Fruit fly (Drosophila melanogaster) whole organism, embryonic: ENCODE results near the gene Mst98Cb.

Experiments
- ATbp ChIP-seq: fragments of 200-800 bp; sonication (Bioruptor generic); optimal IDR thresholded peaks from 2 replicates; lab custom pipeline; 2017; ENCODE audit warnings: missing biosample characterization, mild to moderate bottlenecking, missing genetic modification characterization, missing genetic modification reagents
- BtbVII ChIP-seq: fragments of 200-800 bp; sonication (Bioruptor generic); optimal IDR thresholded peaks from 3 replicates; lab custom pipeline; 2017; ENCODE audit warnings: missing biosample characterization, mild to moderate bottlenecking, missing genetic modification characterization
- CG10565 ChIP-seq: fragments of 200-800 bp; sonication (Bioruptor generic); optimal IDR thresholded peaks from 3 replicates; lab custom pipeline; 2016; ENCODE audit warnings: missing biosample characterization, mild to moderate bottlenecking, missing genetic modification characterization
- CG13894 ChIP-seq: fragments of 200-800 bp; sonication (Bioruptor generic); optimal IDR thresholded peaks from 3 replicates; lab custom pipeline; 2018; ENCODE audit warnings: missing biosample characterization, mild to moderate bottlenecking, missing genetic modification characterization, moderate library complexity
- CG17612 ChIP-seq: fragments of 200-800 bp; sonication (Bioruptor generic); IDR thresholded peaks from 2 replicates; pipeline ENCODE4 v1.3.6; 2022; ENCODE audit warnings: missing biosample characterization, missing genetic modification characterization
- CG17829 ChIP-seq: fragments of 200-800 bp; optimal IDR thresholded peaks from 2 replicates; lab custom pipeline; 2019; ENCODE audit warnings: missing biosample characterization, mild to moderate bottlenecking, missing genetic modification characterization, moderate library complexity
- CG18599 ChIP-seq: fragments of 200-800 bp; sonication (Bioruptor generic); optimal IDR thresholded peaks from 3 replicates; lab custom pipeline; 2017; ENCODE audit warnings: missing biosample characterization, missing genetic modification characterization, mild to moderate bottlenecking, moderate library complexity, missing genetic modification reagents
- CG32767 ChIP-seq: fragments of 200-800 bp; sonication (Bioruptor generic); IDR thresholded peaks from 2 replicates; pipeline ENCODE4 v1.3.6; 2022; ENCODE audit warnings: missing biosample characterization, missing genetic modification characterization
- CG3281 ChIP-seq: fragments of 200-800 bp; sonication (Bioruptor generic); optimal IDR thresholded peaks from 3 replicates; lab custom pipeline; 2017; ENCODE audit warnings: missing biosample characterization, mild to moderate bottlenecking, missing genetic modification characterization
- CG33557 ChIP-seq: fragments of 200-800 bp; sonication (Bioruptor generic); optimal IDR thresholded peaks from 2 replicates; lab custom pipeline; 2019; ENCODE audit warnings: missing biosample characterization, mild to moderate bottlenecking, missing genetic modification characterization, moderate library complexity
- CG34376 ChIP-seq: fragments of 200-800 bp; sonication (Bioruptor generic); optimal IDR thresholded peaks from 2 replicates; lab custom pipeline; 2018; ENCODE audit warnings: missing biosample characterization, mild to moderate bottlenecking, missing genetic modification characterization
- CG34422 ChIP-seq: fragments of 200-800 bp; sonication (Bioruptor generic); IDR thresholded peaks from 3 replicates; pipeline ENCODE4 v1.3.6; 2022; ENCODE audit warnings: missing biosample characterization, missing genetic modification characterization
- CG3726 ChIP-seq: fragments of 200-800 bp; sonication (Bioruptor generic); IDR thresholded peaks from 3 replicates; pipeline ENCODE4, ENCODE4 v1.3.6; 2022; ENCODE audit warnings: missing biosample characterization, missing genetic modification characterization
- CG7987 ChIP-seq: fragments of 200-800 bp; sonication (Bioruptor generic); optimal IDR thresholded peaks from 2 replicates; lab custom pipeline; 2018; ENCODE audit warnings: missing biosample characterization, mild to moderate bottlenecking, missing genetic modification characterization, moderate library complexity
- CG9797 ChIP-seq: fragments of 200-800 bp; sonication (Bioruptor generic); optimal IDR thresholded peaks from 3 replicates; lab custom pipeline; 2018; ENCODE audit warnings: missing biosample characterization, mild to moderate bottlenecking, missing genetic modification characterization
- Dbx ChIP-seq: fragments of 200-800 bp; sonication (Bioruptor generic); IDR thresholded peaks from 3 replicates; pipeline ENCODE4 v1.3.6; 2022; ENCODE audit warnings: missing biosample characterization, missing genetic modification characterization
- Drgx ChIP-seq: fragments of 200-800 bp; sonication (Bioruptor generic); IDR thresholded peaks from 2 replicates; pipeline ENCODE4 v1.3.6; 2022; ENCODE audit warnings: missing biosample characterization, missing genetic modification characterization
- E2f2 ChIP-seq: fragments of 200-800 bp; sonication (Bioruptor generic); IDR thresholded peaks from 2 replicates; pipeline ENCODE4 v1.3.6; 2022; ENCODE audit warnings: missing biosample characterization, missing genetic modification characterization
- Hmr ChIP-seq: fragments of 200-800 bp; sonication (Bioruptor generic); optimal IDR thresholded peaks from 3 replicates; lab custom pipeline; 2017; ENCODE audit warnings: mild to moderate bottlenecking, missing biosample characterization, missing genetic modification reagents, missing genetic modification characterization
- Lim3 ChIP-seq: fragments of 200-800 bp; sonication (Bioruptor generic); IDR thresholded peaks from 2 replicates; pipeline ENCODE4 v1.3.6; 2022; ENCODE audit warnings: missing biosample characterization, missing genetic modification characterization
- Optix ChIP-seq: fragments of 200-800 bp; sonication (Bioruptor generic); IDR thresholded peaks from 3 replicates; pipeline ENCODE4 v1.3.6; 2022; ENCODE audit warnings: missing biosample characterization, missing genetic modification characterization
- PHDP ChIP-seq: fragments of 200-800 bp; sonication (Bioruptor generic); optimal IDR thresholded peaks from 3 replicates; lab custom pipeline; 2018; ENCODE audit warnings: missing biosample characterization, mild to moderate bottlenecking, missing genetic modification characterization, moderate library complexity
- Scr ChIP-seq: fragments of 200-800 bp; sonication (Bioruptor generic); IDR thresholded peaks from 2 replicates; pipeline ENCODE4 v1.3.6; 2022; ENCODE audit warnings: missing biosample characterization, missing genetic modification characterization; ENCODE audit not compliant: partially characterized antibody
- Sry-δ ChIP-seq: fragments of 200-800 bp; sonication (Bioruptor generic); optimal IDR thresholded peaks from 2 replicates; lab custom pipeline; 2016; ENCODE audit warnings: missing biosample characterization, missing genetic modification characterization
- abd-A ChIP-seq: fragments of 200-800 bp; sonication (Bioruptor generic); optimal IDR thresholded peaks from 3 replicates; lab custom pipeline; 2019; ENCODE audit warnings: missing biosample characterization, mild to moderate bottlenecking, missing genetic modification characterization, moderate library complexity
- ase ChIP-seq: fragments of 200-800 bp; sonication (Bioruptor generic); IDR thresholded peaks from 3 replicates; pipeline ENCODE4 v1.3.6; 2022; ENCODE audit warnings: missing biosample characterization, missing genetic modification characterization
- bbx ChIP-seq: fragments of 200-800 bp; sonication (Bioruptor generic); IDR thresholded peaks from 2 replicates; pipeline ENCODE4 v1.3.6; 2022; ENCODE audit warnings: missing biosample characterization, missing genetic modification characterization; ENCODE audit not compliant: partially characterized antibody
- bsh ChIP-seq, 2 experiments: fragments of 200-800 bp; sonication (Bioruptor generic); optimal IDR thresholded peaks; 2 replicates each; lab custom pipeline; 2017 to 2018; ENCODE audit warnings: mild to moderate bottlenecking in 2 of 2, missing biosample characterization in 2 of 2, missing genetic modification characterization in 2 of 2, moderate library complexity in 1 of 2
- cad ChIP-seq: fragments of >200 bp; optimal IDR thresholded peaks from 2 replicates; lab custom pipeline; 2017; ENCODE audit warnings: missing biosample characterization, missing genetic modification characterization
- crp ChIP-seq, 2 experiments: fragments of 200-800 bp; sonication (Bioruptor generic); optimal IDR thresholded peaks; 2 replicates in 1 of 2; 3 replicates in 1 of 2; lab custom pipeline; 2017; ENCODE audit warnings: missing biosample characterization in 2 of 2, missing genetic modification characterization in 2 of 2, mild to moderate bottlenecking in 1 of 2, moderate library complexity in 1 of 2
- disco-r ChIP-seq: fragments of 200-800 bp; sonication (Bioruptor generic); optimal IDR thresholded peaks from 2 replicates; lab custom pipeline; 2016; ENCODE audit warnings: missing biosample characterization, missing genetic modification characterization
- ewg ChIP-seq: fragments of 200-800 bp; sonication (Bioruptor generic); optimal IDR thresholded peaks from 3 replicates; lab custom pipeline; 2017; ENCODE audit warnings: mild to moderate bottlenecking, missing biosample characterization, missing genetic modification reagents, missing genetic modification characterization
- her ChIP-seq: fragments of 200-800 bp; sonication (Bioruptor generic); optimal IDR thresholded peaks from 2 replicates; lab custom pipeline; 2016; ENCODE audit warnings: missing biosample characterization, missing genetic modification characterization
- kni ChIP-seq: fragments of 200-800 bp; sonication (Bioruptor generic); optimal IDR thresholded peaks from 3 replicates; lab custom pipeline; 2017; ENCODE audit warnings: mild to moderate bottlenecking, missing biosample characterization, missing genetic modification reagents, missing genetic modification characterization
- nmo ChIP-seq: fragments of 200-800 bp; sonication (Bioruptor generic); optimal IDR thresholded peaks from 2 replicates; lab custom pipeline; 2018; ENCODE audit warnings: missing biosample characterization, mild to moderate bottlenecking, missing genetic modification characterization, moderate library complexity
- nom ChIP-seq: fragments of 200-800 bp; sonication (Bioruptor generic); optimal IDR thresholded peaks from 2 replicates; lab custom pipeline; 2017; ENCODE audit warnings: missing biosample characterization, missing genetic modification characterization, mild to moderate bottlenecking, moderate library complexity, missing genetic modification reagents
- p53 ChIP-seq: fragments of 200-800 bp; sonication (Bioruptor generic); optimal IDR thresholded peaks from 2 replicates; lab custom pipeline; 2016; ENCODE audit warnings: missing biosample characterization, missing genetic modification characterization
- pan ChIP-seq, 4 experiments: fragments of >200 bp in 3 of 4; fragments of 200-800 bp in 1 of 4; sonication (Bioruptor generic) in 1 of 4; optimal IDR thresholded peaks in 3 of 4; IDR thresholded peaks in 1 of 4; 2 replicates each; pipeline versions ENCODE4 v1.3.6 to Lab custom; 2017 to 2022; ENCODE audit warnings: missing biosample characterization in 2 of 4, missing genetic modification characterization in 2 of 4, mixed read lengths in 1 of 4
- rib ChIP-seq: fragments of 200-800 bp; sonication (Bioruptor generic); IDR thresholded peaks from 2 replicates; pipeline ENCODE4 v1.3.6; 2022; ENCODE audit warnings: missing biosample characterization, missing genetic modification characterization
- scrt ChIP-seq: fragments of 200-800 bp; sonication (Bioruptor generic); optimal IDR thresholded peaks from 2 replicates; lab custom pipeline; 2018; ENCODE audit warnings: missing biosample characterization, mild to moderate bottlenecking, missing genetic modification characterization, moderate library complexity
- sens ChIP-seq: fragments of 200-800 bp; sonication (Bioruptor generic); peaks from one replicate; lab custom pipeline; 2016; ENCODE audit warnings: missing biosample characterization, missing genetic modification characterization
- sna ChIP-seq: fragments of 200-800 bp; sonication (Bioruptor generic); IDR thresholded peaks from 2 replicates; pipeline ENCODE4 v1.3.6; 2022; ENCODE audit warnings: missing biosample characterization, missing genetic modification characterization; ENCODE audit not compliant: partially characterized antibody
- trem ChIP-seq: fragments of 200-800 bp; optimal IDR thresholded peaks from 3 replicates; lab custom pipeline; 2019; ENCODE audit warnings: missing biosample characterization, mild to moderate bottlenecking, missing genetic modification characterization, moderate library complexity
- unc-4 ChIP-seq: fragments of 200-800 bp; sonication (Bioruptor generic); IDR thresholded peaks from 2 replicates; pipeline ENCODE4 v1.3.6; 2022; ENCODE audit warnings: missing biosample characterization, missing genetic modification characterization; ENCODE audit not compliant: partially characterized antibody
- vvl ChIP-seq: fragments of 200-800 bp; sonication (Bioruptor generic); IDR thresholded peaks from 2 replicates; pipeline ENCODE4 v1.3.6; 2022; ENCODE audit warnings: missing biosample characterization, missing genetic modification characterization
- yki ChIP-seq: fragments of >200 bp; optimal IDR thresholded peaks from 3 replicates; lab custom pipeline; 2018
- zfh2 ChIP-seq: fragments of 200-800 bp; sonication (Bioruptor generic); optimal IDR thresholded peaks from 2 replicates; lab custom pipeline; 2016; ENCODE audit warnings: missing biosample characterization, missing genetic modification characterization

Mst98Cb gene

DNA sequence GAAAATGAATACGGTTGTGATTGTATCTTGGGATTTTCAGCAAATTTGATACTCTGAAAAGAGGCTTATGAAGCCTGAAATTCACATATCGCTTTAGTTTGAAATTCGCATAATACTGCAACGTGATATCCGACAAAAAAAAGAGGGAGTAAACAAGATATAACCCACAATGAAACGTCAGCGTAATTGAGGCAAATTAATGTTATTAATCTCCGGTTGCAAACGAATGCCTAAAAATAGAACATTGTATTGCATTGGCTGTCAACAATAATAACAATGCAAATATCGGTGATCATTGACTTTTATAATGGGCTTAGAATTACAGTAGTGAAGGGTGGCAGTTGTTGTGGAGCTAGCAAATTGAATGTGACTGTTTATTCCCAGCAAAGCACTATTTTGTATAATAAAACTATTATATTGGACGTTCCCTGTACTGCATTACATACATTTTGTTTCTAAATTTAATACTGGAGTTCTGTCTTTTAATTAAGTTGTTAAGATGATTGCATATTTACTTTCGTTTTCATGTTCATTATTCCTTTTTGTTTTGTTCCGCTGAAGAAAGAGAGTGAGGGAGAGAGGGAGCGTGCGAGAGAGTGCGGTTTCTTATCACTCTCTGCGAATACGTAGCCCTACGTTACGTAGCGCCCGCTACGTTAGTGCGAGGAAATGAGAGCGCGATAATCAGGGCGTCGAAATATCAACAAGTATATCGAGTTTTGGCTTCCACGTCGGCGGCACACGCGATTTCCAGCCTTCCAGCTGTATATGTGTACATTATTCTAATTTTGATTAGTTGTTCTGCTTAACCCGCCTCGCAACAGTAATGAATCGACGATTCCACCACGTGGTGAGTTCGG lies 37.9 kb downstream of the Mst98Cb start (continued):
- TF ChIP-seq Scr (peak; percentile 44), abd-A (tag; lab: Kevin White, UChicago) (peak; percentile 74), bbx (GFP tag; lab: Robert Waterston, UW) (0 out of 2 replicates have a peak, but pooled peaks have one; percentile 38), zfh2 (GFP tag; lab: Kevin White, UChicago) (no peak), unc-4 (GFP tag; lab: Robert Waterston, UW) (peak; percentile 24; the same call in 1 of the 2 replicates), Lim3 (no peak), ase (GFP tag; lab: Robert Waterston, UW) (no peak), Hmr (peak; percentile 25), CG17612 (GFP tag; lab: Robert Waterston, UW) (no peak), cad (GFP tag; lab: Kevin White, UChicago) (peak; percentile 10), sna (GFP tag; lab: Robert Waterston, UW) (peak; percentile 60; the same call in 1 of the 2 replicates), CG10565 (no peak), Optix (GFP tag; lab: Robert Waterston, UW) (no peak), sens (peak; percentile 86), disco-r (GFP tag; lab: Kevin White, UChicago) (no peak), Drgx (no peak), CG13894 (tag; lab: Kevin White, UChicago) (peak; percentile 78), nmo (GFP tag; lab: Kevin White, UChicago) (no peak), BtbVII (peak; percentile 4), CG33557 (GFP tag; lab: Kevin White, UChicago) (no peak), p53 (GFP tag; lab: Kevin White, UChicago) (no peak), scrt (GFP tag; lab: Kevin White, UChicago) (peak; percentile 93), CG3726 (no peak), CG7987 (GFP tag; lab: Kevin White, UChicago) (peak; percentile 18), CG34376 (GFP tag; lab: Kevin White, UChicago) (peak; percentile 85), kni (GFP tag; lab: Kevin White, UChicago) (peak; percentile 70), CG9797 (GFP tag; lab: Kevin White, UChicago) (no peak), crp (GFP tag; optimal IDR thresholded peaks at IDR 0.05; lab: Kevin White, UChicago) (peak in 1 of 2 experiments; percentile 62), Sry-δ (GFP tag; lab: Kevin White, UChicago) (no peak), CG32767 (no peak), CG18599 (GFP tag; lab: Kevin White, UChicago) (peak; percentile 61), PHDP (tag; lab: Kevin White, UChicago) (no peak), trem (tag; lab: Kevin White, UChicago) (peak; percentile 38), vvl (GFP tag; lab: Robert Waterston, UW) (peak; percentile 77), ewg (GFP tag; lab: Kevin White, UChicago) (no peak), E2f2 (peak; percentile 61), pan (optimal IDR thresholded peaks at IDR 0.05; lab: Kevin White, UChicago) (no peak), pan (GFP tag; optimal IDR thresholded peaks at IDR 0.05 in 1 of 2, IDR thresholded peaks at IDR 0.05 in 1 of 2) (no peak), her (GFP tag; lab: Kevin White, UChicago) (peak; percentile 46), bsh (GFP tag; optimal IDR thresholded peaks at IDR 0.05; lab: Kevin White, UChicago) (no peak), CG17829 (tag; lab: Kevin White, UChicago) (peak; percentile 11), Dbx (GFP tag; lab: Robert Waterston, UW) (peak; percentile 33; the same call in 1 of the 3 replicates), yki (lab: Kevin White, UChicago) (peak; percentile 43), CG3281 (GFP tag; lab: Kevin White, UChicago) (peak; percentile 33), ATbp (no peak), CG34422 (GFP tag; lab: Robert Waterston, UW) (peak; percentile 47; the same call in 1 of the 3 replicates), rib (GFP tag; lab: Robert Waterston, UW) (no peak), nom (GFP tag; lab: Kevin White, UChicago) (no peak)
